Fruit fly (Drosophila melanogaster) whole organism, embryonic: Measurements from ENCODE around the gene kra.

Source experiments
- Ada2b ChIP-seq: fragments of 200-800 bp; sonication (Bioruptor generic); IDR thresholded peaks from 2 replicates; pipeline ENCODE4 v1.3.6; 2022; ENCODE audit warnings: missing biosample characterization, missing genetic modification characterization
- Blimp-1 ChIP-seq: fragments of 200-800 bp; sonication (Bioruptor generic); optimal IDR thresholded peaks from 3 replicates; lab custom pipeline; 2018; ENCODE audit warnings: missing biosample characterization, missing genetic modification characterization, mild to moderate bottlenecking, moderate library complexity, missing genetic modification reagents
- CG1024 ChIP-seq: fragments of 200-800 bp; sonication (Bioruptor generic); IDR thresholded peaks from 2 replicates; pipeline ENCODE4 v1.3.6; 2022; ENCODE audit warnings: missing biosample characterization, missing genetic modification characterization
- CG11093 ChIP-seq: fragments of 200-800 bp; sonication (Bioruptor generic); IDR thresholded peaks from 3 replicates; pipeline ENCODE4 v1.3.6; 2022; ENCODE audit warnings: missing biosample characterization, missing genetic modification characterization
- CG11456 ChIP-seq: fragments of 200-800 bp; sonication (Bioruptor generic); IDR thresholded peaks from 3 replicates; pipeline ENCODE4 v1.3.6; 2022; ENCODE audit warnings: missing biosample characterization, missing genetic modification characterization
- CG11695 ChIP-seq: fragments of 200-800 bp; sonication (Bioruptor generic); IDR thresholded peaks from 3 replicates; pipeline ENCODE4 v1.3.6; 2022; ENCODE audit warnings: missing biosample characterization, missing genetic modification characterization
- CG12236 ChIP-seq: fragments of 200-800 bp; sonication (Bioruptor generic); optimal IDR thresholded peaks from 2 replicates; lab custom pipeline; 2016; ENCODE audit warnings: missing biosample characterization, missing genetic modification characterization
- CG13123 ChIP-seq: fragments of 200-800 bp; sonication (Bioruptor generic); optimal IDR thresholded peaks from 2 replicates; lab custom pipeline; 2016; ENCODE audit warnings: missing biosample characterization, missing genetic modification characterization
- CG13296 ChIP-seq: fragments of 200-800 bp; sonication (Bioruptor generic); optimal IDR thresholded peaks from 3 replicates; lab custom pipeline; 2018; ENCODE audit warnings: missing biosample characterization, mild to moderate bottlenecking, missing genetic modification characterization
- CG17186 ChIP-seq: fragments of 200-800 bp; sonication (Bioruptor generic); optimal IDR thresholded peaks from 3 replicates; lab custom pipeline; 2017; ENCODE audit warnings: missing biosample characterization, missing genetic modification reagents, missing genetic modification characterization
- CG17802 ChIP-seq: fragments of 200-800 bp; sonication (Bioruptor generic); optimal IDR thresholded peaks from 2 replicates; lab custom pipeline; 2018; ENCODE audit warnings: missing biosample characterization, mild to moderate bottlenecking, missing genetic modification characterization, moderate library complexity
- CG17829 ChIP-seq: fragments of 200-800 bp; optimal IDR thresholded peaks from 2 replicates; lab custom pipeline; 2019; ENCODE audit warnings: missing biosample characterization, mild to moderate bottlenecking, missing genetic modification characterization, moderate library complexity
- CG18262 ChIP-seq: fragments of 200-800 bp; optimal IDR thresholded peaks from 3 replicates; lab custom pipeline; 2019; ENCODE audit warnings: missing biosample characterization, mild to moderate bottlenecking, missing genetic modification characterization, moderate library complexity
- CG18476 ChIP-seq: fragments of 200-800 bp; sonication (Bioruptor generic); optimal IDR thresholded peaks from 2 replicates; lab custom pipeline; 2016; ENCODE audit warnings: missing biosample characterization, mild to moderate bottlenecking, missing genetic modification characterization
- CG2129 ChIP-seq: fragments of 200-800 bp; sonication (Bioruptor generic); IDR thresholded peaks from 2 replicates; pipeline ENCODE4 v1.3.6; 2022; ENCODE audit warnings: missing biosample characterization, missing genetic modification characterization; ENCODE audit not compliant: partially characterized antibody
- CG3065 ChIP-seq: fragments of 200-800 bp; sonication (Bioruptor generic); optimal IDR thresholded peaks from 2 replicates; lab custom pipeline; 2016; ENCODE audit warnings: missing biosample characterization, missing genetic modification characterization
- CG31388 ChIP-seq: fragments of 200-800 bp; sonication (Bioruptor generic); optimal IDR thresholded peaks from 2 replicates; lab custom pipeline; 2016; ENCODE audit warnings: missing biosample characterization, missing genetic modification characterization
- CG3726 ChIP-seq: fragments of 200-800 bp; sonication (Bioruptor generic); IDR thresholded peaks from 3 replicates; pipeline ENCODE4, ENCODE4 v1.3.6; 2022; ENCODE audit warnings: missing biosample characterization, missing genetic modification characterization
- CG4360 ChIP-seq: fragments of 200-800 bp; sonication (Bioruptor generic); IDR thresholded peaks from 2 replicates; pipeline ENCODE4 v1.3.6; 2022; ENCODE audit warnings: missing biosample characterization, missing genetic modification characterization
- CG4617 ChIP-seq: fragments of 200-800 bp; sonication (Bioruptor generic); optimal IDR thresholded peaks from 3 replicates; lab custom pipeline; 2016; ENCODE audit warnings: missing biosample characterization, missing genetic modification characterization, borderline replicate concordance
- CG5245 ChIP-seq: fragments of 200-800 bp; sonication (Bioruptor generic); optimal IDR thresholded peaks from 3 replicates; lab custom pipeline; 2016; ENCODE audit warnings: missing biosample characterization, missing genetic modification characterization
- CG6272 ChIP-seq: fragments of 200-800 bp; sonication (Bioruptor generic); IDR thresholded peaks from 2 replicates; pipeline ENCODE4 v1.3.6; 2022; ENCODE audit warnings: missing biosample characterization, missing genetic modification characterization
- CG6654 ChIP-seq: fragments of 200-800 bp; sonication (Bioruptor generic); optimal IDR thresholded peaks from 2 replicates; lab custom pipeline; 2017; ENCODE audit warnings: missing biosample characterization, mild to moderate bottlenecking, missing genetic modification characterization
- CG6683 ChIP-seq: fragments of 200-800 bp; sonication (Bioruptor generic); optimal IDR thresholded peaks from 2 replicates; lab custom pipeline; 2017; ENCODE audit warnings: missing biosample characterization, mild to moderate bottlenecking, missing genetic modification characterization, missing genetic modification reagents
- CG7963 ChIP-seq: fragments of 200-800 bp; sonication (Bioruptor generic); IDR thresholded peaks from 3 replicates; pipeline ENCODE4 v1.3.6; 2022; ENCODE audit warnings: missing biosample characterization, missing genetic modification characterization; ENCODE audit not compliant: partially characterized antibody
- CG9727 ChIP-seq: fragments of 200-800 bp; sonication (Bioruptor generic); optimal IDR thresholded peaks from 3 replicates; lab custom pipeline; 2017; ENCODE audit warnings: missing biosample characterization, mild to moderate bottlenecking, missing genetic modification characterization
- CkIIα-i1 ChIP-seq: fragments of 200-800 bp; sonication (Bioruptor generic); IDR thresholded peaks from 2 replicates; pipeline ENCODE4 v1.3.6; 2022; ENCODE audit warnings: missing biosample characterization, missing genetic modification characterization
- CoRest ChIP-seq: fragments of 200-800 bp; sonication (Bioruptor generic); optimal IDR thresholded peaks from 3 replicates; lab custom pipeline; 2018; ENCODE audit warnings: missing biosample characterization, mild to moderate bottlenecking, missing genetic modification characterization, moderate library complexity
- Dad ChIP-seq: fragments of 200-800 bp; sonication (Bioruptor generic); optimal IDR thresholded peaks from 3 replicates; lab custom pipeline; 2016; ENCODE audit warnings: missing biosample characterization, missing genetic modification characterization
- Hr51 ChIP-seq, 2 experiments: fragments of 200-800 bp; sonication (Bioruptor generic); optimal IDR thresholded peaks; 2 replicates in 1 of 2; 3 replicates in 1 of 2; lab custom pipeline; 2016 to 2018; ENCODE audit warnings: missing biosample characterization in 2 of 2, missing genetic modification characterization in 2 of 2, mild to moderate bottlenecking in 1 of 2, moderate library complexity in 1 of 2
- Hr78 ChIP-seq, 2 experiments: fragments of 200-800 bp in 1 of 2; fragments of >200 bp in 1 of 2; sonication (Bioruptor generic) in 1 of 2; optimal IDR thresholded peaks; 2 replicates each; lab custom pipeline; 2017 to 2019; ENCODE audit warnings: missing biosample characterization in 2 of 2, missing genetic modification characterization in 2 of 2, mild to moderate bottlenecking in 1 of 2, moderate library complexity in 1 of 2
- MESR4 ChIP-seq: fragments of 200-800 bp; sonication (Bioruptor generic); optimal IDR thresholded peaks from 2 replicates; lab custom pipeline; 2018; ENCODE audit warnings: missing biosample characterization, mild to moderate bottlenecking, missing genetic modification characterization, moderate library complexity
- Meics ChIP-seq: fragments of 200-800 bp; sonication (Bioruptor generic); optimal IDR thresholded peaks from 2 replicates; lab custom pipeline; 2017; ENCODE audit warnings: missing biosample characterization, mild to moderate bottlenecking, missing genetic modification characterization
- Nf-YC ChIP-seq: fragments of 200-800 bp; optimal IDR thresholded peaks from 3 replicates; lab custom pipeline; 2019; ENCODE audit warnings: missing biosample characterization, mild to moderate bottlenecking, missing genetic modification characterization, moderate library complexity
- Rfx ChIP-seq: fragments of 200-800 bp; sonication (Bioruptor generic); IDR thresholded peaks from 2 replicates; pipeline ENCODE4 v1.3.6; 2022; ENCODE audit warnings: missing biosample characterization, missing genetic modification characterization
- Sox100B ChIP-seq: fragments of 200-800 bp; sonication (Bioruptor generic); optimal IDR thresholded peaks from 3 replicates; lab custom pipeline; 2018; ENCODE audit warnings: missing biosample characterization, mild to moderate bottlenecking, missing genetic modification characterization
- Xrp1 ChIP-seq: fragments of 200-800 bp; sonication (Bioruptor generic); IDR thresholded peaks from 2 replicates; pipeline ENCODE4 v1.3.6; 2022; ENCODE audit warnings: missing biosample characterization, missing genetic modification characterization
- YL-1 ChIP-seq: fragments of 200-800 bp; sonication (Bioruptor generic); optimal IDR thresholded peaks from 3 replicates; lab custom pipeline; 2017; ENCODE audit warnings: missing biosample characterization, mild to moderate bottlenecking, missing genetic modification characterization
- ato ChIP-seq: fragments of 200-800 bp; sonication (Bioruptor generic); IDR thresholded peaks from 2 replicates; pipeline ENCODE4 v1.3.6; 2022; ENCODE audit warnings: missing biosample characterization, missing genetic modification characterization; ENCODE audit not compliant: partially characterized antibody
- bsh ChIP-seq, 2 experiments: fragments of 200-800 bp; sonication (Bioruptor generic); optimal IDR thresholded peaks; 2 replicates each; lab custom pipeline; 2017 to 2018; ENCODE audit warnings: mild to moderate bottlenecking in 2 of 2, missing biosample characterization in 2 of 2, missing genetic modification characterization in 2 of 2, moderate library complexity in 1 of 2
- dan ChIP-seq: fragments of 200-800 bp; sonication (Bioruptor generic); IDR thresholded peaks from 2 replicates; pipeline ENCODE4 v1.3.6; 2022; ENCODE audit warnings: missing biosample characterization, missing genetic modification characterization
- hb ChIP-seq: fragments of 200-800 bp; sonication (Bioruptor generic); IDR thresholded peaks from 3 replicates; pipeline ENCODE4 v1.3.6; 2022; ENCODE audit warnings: missing biosample characterization, missing genetic modification characterization; ENCODE audit not compliant: partially characterized antibody
- jumu ChIP-seq: fragments of 200-800 bp; sonication (Bioruptor generic); optimal IDR thresholded peaks from 3 replicates; lab custom pipeline; 2016; ENCODE audit warnings: missing biosample characterization, missing genetic modification characterization
- mam ChIP-seq: fragments of 200-800 bp; sonication (Bioruptor generic); optimal IDR thresholded peaks from 3 replicates; lab custom pipeline; 2016; ENCODE audit warnings: missing biosample characterization, missing genetic modification characterization
- pan ChIP-seq, 4 experiments: fragments of >200 bp in 3 of 4; fragments of 200-800 bp in 1 of 4; sonication (Bioruptor generic) in 1 of 4; optimal IDR thresholded peaks in 3 of 4; IDR thresholded peaks in 1 of 4; 2 replicates each; pipeline versions ENCODE4 v1.3.6 to Lab custom; 2017 to 2022; ENCODE audit warnings: missing biosample characterization in 2 of 4, missing genetic modification characterization in 2 of 4, mixed read lengths in 1 of 4
- ro ChIP-seq: fragments of 200-800 bp; sonication (Bioruptor generic); IDR thresholded peaks from 2 replicates; pipeline ENCODE4 v1.3.6; 2022; ENCODE audit warnings: missing biosample characterization, missing genetic modification characterization
- run ChIP-seq: fragments of 200-800 bp; sonication (Bioruptor generic); optimal IDR thresholded peaks from 3 replicates; lab custom pipeline; 2018; ENCODE audit warnings: missing biosample characterization, mild to moderate bottlenecking, missing genetic modification characterization
- seq ChIP-seq: fragments of 200-800 bp; sonication (Bioruptor generic); IDR thresholded peaks from 2 replicates; pipeline ENCODE4 v1.3.6; 2022; ENCODE audit warnings: missing biosample characterization, missing genetic modification characterization
- sob ChIP-seq: fragments of 200-800 bp; sonication (Bioruptor generic); IDR thresholded peaks from 2 replicates; pipeline ENCODE4 v1.3.6; 2022; ENCODE audit warnings: missing biosample characterization, missing genetic modification characterization

kra gene

DNA sequence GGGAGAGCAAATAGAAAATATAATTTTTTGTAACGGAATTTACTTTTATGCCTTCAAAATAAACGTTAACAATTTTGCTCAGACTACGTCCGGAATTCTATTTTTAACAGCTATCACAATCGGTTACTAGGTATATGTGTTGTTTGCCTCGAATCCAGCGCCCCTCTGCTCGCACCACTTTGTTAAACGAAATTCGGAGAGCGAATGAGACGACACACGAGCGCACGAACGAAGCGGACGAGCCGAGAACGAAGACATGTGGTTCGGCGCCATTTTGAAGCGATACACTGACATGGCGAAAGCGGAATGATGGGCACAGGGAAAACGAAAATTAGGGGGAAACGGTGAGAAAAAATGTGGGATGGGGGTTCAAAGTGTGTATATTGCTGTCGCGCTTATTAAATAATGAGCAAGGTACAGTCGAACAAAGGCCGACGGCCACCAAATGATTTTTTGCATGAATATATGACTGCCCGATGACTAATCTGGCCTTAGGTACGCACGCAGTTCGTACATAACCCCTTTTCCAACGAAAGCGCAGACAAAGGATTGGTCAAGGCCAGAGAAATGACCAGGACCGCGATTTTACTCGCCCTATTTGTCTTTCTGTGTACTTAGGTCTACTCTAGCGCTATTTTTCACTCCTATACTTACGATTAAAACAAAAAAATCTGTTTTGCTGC lies 434 bp downstream of the kra start (continued):
- peak; percentile 11 to 23 for TF ChIP-seq bsh (GFP tag; optimal IDR thresholded peaks at IDR 0.05; lab: Kevin White, UChicago)
- no peak for TF ChIP-seq CG18476 (GFP tag; lab: Kevin White, UChicago)
- no peak for TF ChIP-seq CG17186 (GFP tag; lab: Kevin White, UChicago)
- no peak for TF ChIP-seq CG3065 (GFP tag; lab: Kevin White, UChicago)
- no peak for TF ChIP-seq Dad
- TF ChIP-seq Meics (GFP tag; lab: Kevin White, UChicago) = peak; percentile 57
- TF ChIP-seq CG4360 (GFP tag; lab: Robert Waterston, UW) = no peak
- peak; percentile 14 for TF ChIP-seq CG6683 (GFP tag; lab: Kevin White, UChicago)
- TF ChIP-seq CoRest (tag; lab: Kevin White, UChicago) = no peak
- no peak for TF ChIP-seq CG18262 (tag; lab: Kevin White, UChicago)
- TF ChIP-seq CG31388 (GFP tag; lab: Kevin White, UChicago) = no peak
- TF ChIP-seq CG3726 = no peak
- TF ChIP-seq CG17802 = no peak
- TF ChIP-seq CG11093 (GFP tag; lab: Robert Waterston, UW) = no peak
- no peak for TF ChIP-seq CG5245 (GFP tag; lab: Kevin White, UChicago)
- peak; percentile 63 for TF ChIP-seq CG17829 (tag; lab: Kevin White, UChicago)
- no peak for TF ChIP-seq Blimp-1 (GFP tag; lab: Kevin White, UChicago)
- TF ChIP-seq run (tag; lab: Kevin White, UChicago) = no peak
- TF ChIP-seq CG6654 (GFP tag; lab: Kevin White, UChicago) = no peak
- TF ChIP-seq mam (GFP tag; lab: Kevin White, UChicago) = no peak
- no peak for TF ChIP-seq CG9727 (GFP tag; lab: Kevin White, UChicago)
- TF ChIP-seq CG1024 (GFP tag; lab: Robert Waterston, UW) = no peak
- no peak for TF ChIP-seq CkIIα-i1 (GFP tag; lab: Robert Waterston, UW)
- peak; percentile 53 for TF ChIP-seq Nf-YC
- TF ChIP-seq CG6272 (GFP tag; lab: Robert Waterston, UW) = no peak
- no peak for TF ChIP-seq ro (GFP tag; lab: Robert Waterston, UW)
- no peak for TF ChIP-seq Sox100B (GFP tag; lab: Kevin White, UChicago)
- no peak for TF ChIP-seq pan (optimal IDR thresholded peaks at IDR 0.05; lab: Kevin White, UChicago)
- TF ChIP-seq pan (GFP tag; optimal IDR thresholded peaks at IDR 0.05 in 1 of 2, IDR thresholded peaks at IDR 0.05 in 1 of 2) = no peak
- no peak for TF ChIP-seq Hr51 (GFP tag; optimal IDR thresholded peaks at IDR 0.05; lab: Kevin White, UChicago)
- TF ChIP-seq CG13123 = no peak
- no peak for TF ChIP-seq CG7963
- TF ChIP-seq CG12236 (GFP tag; lab: Kevin White, UChicago) = no peak
- TF ChIP-seq Ada2b = no peak
- TF ChIP-seq jumu (GFP tag; lab: Kevin White, UChicago) = peak; percentile 9
- no peak for TF ChIP-seq dan
- TF ChIP-seq YL-1 = peak; percentile 84
- no peak for TF ChIP-seq CG2129 (GFP tag; lab: Robert Waterston, UW)
- TF ChIP-seq MESR4 = peak; percentile 95
- no peak for TF ChIP-seq CG11695 (GFP tag; lab: Robert Waterston, UW)
- TF ChIP-seq CG11456 (GFP tag; lab: Robert Waterston, UW) = no peak
- TF ChIP-seq Rfx (GFP tag; lab: Robert Waterston, UW) = no peak
- no peak for TF ChIP-seq hb (GFP tag; lab: Robert Waterston, UW)
- TF ChIP-seq ato (GFP tag; lab: Robert Waterston, UW) = no peak
- peak; percentile 33 for TF ChIP-seq CG13296 (GFP tag; lab: Kevin White, UChicago)
- no peak for TF ChIP-seq sob (GFP tag; lab: Robert Waterston, UW)
- TF ChIP-seq Hr78 (GFP tag; optimal IDR thresholded peaks at IDR 0.05; lab: Kevin White, UChicago) = peak in 1 of 2 experiments; percentile 52
- TF ChIP-seq Xrp1 (GFP tag; lab: Robert Waterston, UW) = no peak
- TF ChIP-seq seq (GFP tag; lab: Robert Waterston, UW) = no peak
- TF ChIP-seq CG4617 (GFP tag; lab: Kevin White, UChicago) = no peak
